Fruit fly (Drosophila melanogaster) whole organism, adult: ENCODE data around the gene Cow.

ENCODE experiments used
- CG11617 ChIP-seq: fragments of 200-800 bp; sonication (Bioruptor generic); optimal IDR thresholded peaks from 2 replicates; lab custom pipeline; 2017; ENCODE audit warnings: mild to moderate bottlenecking, missing biosample characterization, missing genetic modification reagents, missing genetic modification characterization
- CG12768 ChIP-seq: fragments of 200-800 bp; sonication (Bioruptor generic); optimal IDR thresholded peaks from 2 replicates; lab custom pipeline; 2017; ENCODE audit warnings: missing biosample characterization, missing genetic modification characterization, mild to moderate bottlenecking, moderate library complexity, missing genetic modification reagents
- CG14711 ChIP-seq: fragments of 200-800 bp; sonication (Bioruptor generic); optimal IDR thresholded peaks from 2 replicates; lab custom pipeline; 2018; ENCODE audit warnings: missing biosample characterization, mild to moderate bottlenecking, missing genetic modification characterization, moderate library complexity
- CG1620 ChIP-seq: fragments of 200-800 bp; sonication (Bioruptor generic); optimal IDR thresholded peaks from 2 replicates; lab custom pipeline; 2016; ENCODE audit warnings: missing biosample characterization, missing genetic modification characterization
- CG33017 ChIP-seq: fragments of 200-800 bp; sonication (Bioruptor generic); optimal IDR thresholded peaks from 2 replicates; lab custom pipeline; 2018; ENCODE audit warnings: missing biosample characterization, mild to moderate bottlenecking, missing genetic modification characterization, moderate library complexity
- CG5204 ChIP-seq: fragments of 200-800 bp; sonication (Bioruptor generic); optimal IDR thresholded peaks from 2 replicates; lab custom pipeline; 2016; ENCODE audit warnings: missing biosample characterization, missing genetic modification characterization
- CG7045 ChIP-seq: fragments of 200-800 bp; sonication (Bioruptor generic); optimal IDR thresholded peaks from 2 replicates; lab custom pipeline; 2017; ENCODE audit warnings: missing biosample characterization, mild to moderate bottlenecking, missing genetic modification characterization
- CG7101 ChIP-seq: fragments of 200-800 bp; sonication (Bioruptor generic); optimal IDR thresholded peaks from 2 replicates; lab custom pipeline; 2018; ENCODE audit warnings: missing biosample characterization, mild to moderate bottlenecking, missing genetic modification characterization, moderate library complexity
- Clk ChIP-seq: fragments of 200-800 bp; sonication (Bioruptor generic); optimal IDR thresholded peaks from 2 replicates; lab custom pipeline; 2017; ENCODE audit warnings: missing biosample characterization, missing genetic modification characterization
- Crg-1 ChIP-seq: fragments of 200-800 bp; sonication (Bioruptor generic); optimal IDR thresholded peaks from 2 replicates; lab custom pipeline; 2016; ENCODE audit warnings: missing biosample characterization, missing genetic modification characterization
- Hr96 ChIP-seq: fragments of 200-800 bp; sonication (Bioruptor generic); optimal IDR thresholded peaks from 2 replicates; lab custom pipeline; 2016; ENCODE audit warnings: missing biosample characterization, missing genetic modification characterization
- Mnt ChIP-seq: fragments of 200-800 bp; sonication (Bioruptor generic); optimal IDR thresholded peaks from 2 replicates; lab custom pipeline; 2016; ENCODE audit warnings: missing biosample characterization, mild to moderate bottlenecking, missing genetic modification characterization
- bab1 ChIP-seq: fragments of 200-800 bp; sonication (Bioruptor generic); optimal IDR thresholded peaks from 3 replicates; lab custom pipeline; 2019; ENCODE audit warnings: missing biosample characterization, mild to moderate bottlenecking, missing genetic modification characterization, moderate library complexity
- cic ChIP-seq: fragments of 200-800 bp; sonication (Bioruptor generic); optimal IDR thresholded peaks from 2 replicates; lab custom pipeline; 2017; ENCODE audit warnings: missing biosample characterization, mild to moderate bottlenecking, missing genetic modification characterization, moderate library complexity
- cnc ChIP-seq, 2 experiments: fragments of >200 bp; optimal IDR thresholded peaks; 2 replicates each; lab custom pipeline; 2017
- kay ChIP-seq: fragments of 200-800 bp; sonication (Bioruptor generic); peaks from one replicate; lab custom pipeline; 2016; ENCODE audit warnings: missing biosample characterization, missing genetic modification characterization, borderline replicate concordance
- ovo ChIP-seq: fragments of 200-800 bp; sonication (Bioruptor generic); optimal IDR thresholded peaks from 2 replicates; lab custom pipeline; 2016; ENCODE audit warnings: missing biosample characterization, missing genetic modification characterization
- pad ChIP-seq: fragments of 200-800 bp; sonication (Bioruptor generic); optimal IDR thresholded peaks from 3 replicates; lab custom pipeline; 2017; ENCODE audit warnings: missing biosample characterization, missing genetic modification characterization, mild to moderate bottlenecking, moderate library complexity, missing genetic modification reagents
- tj ChIP-seq: fragments of 200-800 bp; sonication (Bioruptor generic); optimal IDR thresholded peaks from 3 replicates; lab custom pipeline; 2017; ENCODE audit warnings: missing biosample characterization, mild to moderate bottlenecking, missing genetic modification characterization, moderate library complexity
- toe ChIP-seq: fragments of 200-800 bp; sonication (Bioruptor generic); optimal IDR thresholded peaks from 2 replicates; lab custom pipeline; 2016; ENCODE audit warnings: missing biosample characterization, missing genetic modification characterization

The Cow gene

dm6 chr3R:23112680-23113362 is at the start of gene Cow:
Gene Cow, minus strand, starts transcription at chr3R:23112730.
- TF ChIP-seq CG11617 (GFP tag; lab: Kevin White, UChicago) (peak; percentile 62), CG12768 (GFP tag; lab: Kevin White, UChicago) (peak; percentile 83), cnc (optimal IDR thresholded peaks at IDR 0.05; lab: Kevin White, UChicago) (no peak), tj (GFP tag; lab: Kevin White, UChicago) (peak; percentile 17), ovo (no peak), Crg-1 (no peak), CG7045 (peak; percentile 75), Hr96 (GFP tag; lab: Kevin White, UChicago) (peak; percentile 53), toe (GFP tag; lab: Kevin White, UChicago) (peak; percentile 65), pad (GFP tag; lab: Kevin White, UChicago) (no peak), CG5204 (GFP tag; lab: Kevin White, UChicago) (peak; percentile 67), bab1 (GFP tag; lab: Kevin White, UChicago) (no peak), Mnt (GFP tag; lab: Kevin White, UChicago) (no peak), CG1620 (GFP tag; lab: Kevin White, UChicago) (no peak), CG7101 (tag; lab: Kevin White, UChicago) (peak; percentile 67), Clk (peak; percentile 62), CG14711 (peak; percentile 79), cic (GFP tag; lab: Kevin White, UChicago) (no peak), CG33017 (tag; lab: Kevin White, UChicago) (peak; percentile 82), kay (GFP tag; lab: Kevin White, UChicago) (no peak)

dm6 chr3R:23161288-23161870 is 48.8 kb upstream of the Cow start, which contains the start of gene CG13829:
Gene CG13829, minus strand, starts transcription at chr3R:23161338.
- TF ChIP-seq CG7101 (tag; lab: Kevin White, UChicago) (no peak), CG7045 (no peak), cic (GFP tag; lab: Kevin White, UChicago) (no peak), cnc (optimal IDR thresholded peaks at IDR 0.05; lab: Kevin White, UChicago) (no peak), kay (GFP tag; lab: Kevin White, UChicago) (peak; percentile 35), CG11617 (GFP tag; lab: Kevin White, UChicago) (no peak)

- TF ChIP-seq CG7101 (tag; lab: Kevin White, UChicago) (no peak), Mnt (GFP tag; lab: Kevin White, UChicago) (no peak), toe (GFP tag; lab: Kevin White, UChicago) (peak; percentile 36), cic (GFP tag; lab: Kevin White, UChicago) (peak; percentile 80), pad (GFP tag; lab: Kevin White, UChicago) (no peak), ovo (no peak), kay (GFP tag; lab: Kevin White, UChicago) (peak; percentile 11), Hr96 (GFP tag; lab: Kevin White, UChicago) (peak; percentile 26), CG33017 (tag; lab: Kevin White, UChicago) (no peak), CG7045 (peak; percentile 64)
Observed at dm6 chr3R:23159289-23159956, 46.9 kb upstream of the Cow start, which contains the start of gene VhaAC39-2. Gene VhaAC39-2, minus strand, starts transcription at chr3R:23159316.

dm6 chr3R:23157664-23158151 is 45.2 kb upstream of the Cow start, which contains the start of gene unk:
Gene unk, minus strand, starts transcription at chr3R:23157862.
- TF ChIP-seq Crg-1, result peak; percentile 24
- no peak for TF ChIP-seq tj (GFP tag; lab: Kevin White, UChicago)
- peak; percentile 3 for TF ChIP-seq CG1620 (GFP tag; lab: Kevin White, UChicago)
- peak; percentile 59 for TF ChIP-seq bab1 (GFP tag; lab: Kevin White, UChicago)

- peak; percentile 75 for TF ChIP-seq CG12768 (GFP tag; lab: Kevin White, UChicago)
- TF ChIP-seq CG5204 (GFP tag; lab: Kevin White, UChicago), result no peak
- no peak for TF ChIP-seq CG1620 (GFP tag; lab: Kevin White, UChicago)
- no peak for TF ChIP-seq Clk
- no peak for TF ChIP-seq Hr96 (GFP tag; lab: Kevin White, UChicago)
- TF ChIP-seq CG7045, result peak; percentile 57
- peak; percentile 99 for TF ChIP-seq cic (GFP tag; lab: Kevin White, UChicago)
- no peak for TF ChIP-seq toe (GFP tag; lab: Kevin White, UChicago)
- peak; percentile 75 for TF ChIP-seq pad (GFP tag; lab: Kevin White, UChicago)
- no peak for TF ChIP-seq CG14711
- peak; percentile 38 for TF ChIP-seq Mnt (GFP tag; lab: Kevin White, UChicago)
- peak; percentile 37 for TF ChIP-seq tj (GFP tag; lab: Kevin White, UChicago)
- TF ChIP-seq CG11617 (GFP tag; lab: Kevin White, UChicago), result peak; percentile 63
- no peak for TF ChIP-seq Crg-1
- TF ChIP-seq bab1 (GFP tag; lab: Kevin White, UChicago), result no peak
- peak; percentile 46 to 71 for TF ChIP-seq cnc (optimal IDR thresholded peaks at IDR 0.05; lab: Kevin White, UChicago)
- peak; percentile 68 for TF ChIP-seq CG33017 (tag; lab: Kevin White, UChicago)
- peak; percentile 83 for TF ChIP-seq ovo
- peak; percentile 94 for TF ChIP-seq kay (GFP tag; lab: Kevin White, UChicago)
- TF ChIP-seq CG7101 (tag; lab: Kevin White, UChicago), result peak; percentile 39
Observed at dm6 chr3R:23156865-23157515, 44.5 kb upstream of the Cow start.
